Worm (Caenorhabditis elegans) whole organism, L3 larva: ENCODE measurements around the gene unc-69.

Experiments
- ama-1 ChIP-seq: fragments of 150-350 bp; optimal IDR thresholded peaks from 2 replicates; lab custom pipeline; 2018
- ceh-9 ChIP-seq: sonication (generic microtip); optimal IDR thresholded peaks from 2 replicates; lab custom pipeline; 2018; ENCODE audit warnings: missing biosample characterization, missing genetic modification characterization
- elt-2 ChIP-seq: sonication (generic microtip); optimal IDR thresholded peaks from 2 replicates; lab custom pipeline; 2016; ENCODE audit warnings: missing genetic modification reagents, mild to moderate bottlenecking, missing genetic modification characterization, missing compliant biosample characterization
- lin-15B ChIP-seq: fragments of 150-350 bp; optimal IDR thresholded peaks from 2 replicates; lab custom pipeline; 2014; ENCODE audit warnings: missing biosample characterization, missing genetic modification characterization
- mml-1 ChIP-seq: fragments of 150-350 bp; sonication (generic microtip); optimal IDR thresholded peaks from 3 replicates; lab custom pipeline; 2014; ENCODE audit warnings: missing biosample characterization, missing genetic modification characterization
- nhr-28 ChIP-seq: fragments of 150-350 bp; optimal IDR thresholded peaks from 2 replicates; lab custom pipeline; 2014; ENCODE audit warnings: missing biosample characterization, missing genetic modification characterization
- nhr-43 ChIP-seq: sonication (generic microtip); optimal IDR thresholded peaks from 2 replicates; lab custom pipeline; 2016; ENCODE audit warnings: mild to moderate bottlenecking, missing genetic modification characterization, missing compliant biosample characterization; ENCODE audit not compliant: poor library complexity, severe bottlenecking
- pqm-1 ChIP-seq: fragments of 150-350 bp; optimal IDR thresholded peaks from 2 replicates; lab custom pipeline; 2017; ENCODE audit warnings: missing biosample characterization, missing genetic modification characterization, inconsistent platforms
- unc-39 ChIP-seq: sonication (generic microtip); optimal IDR thresholded peaks from 4 replicates; lab custom pipeline; 2017; ENCODE audit warnings: missing biosample characterization, missing genetic modification characterization
- ztf-4 ChIP-seq: fragments of 150-350 bp; optimal IDR thresholded peaks from 2 replicates; lab custom pipeline; 2014; ENCODE audit warnings: missing biosample characterization, missing genetic modification characterization

DNA sequence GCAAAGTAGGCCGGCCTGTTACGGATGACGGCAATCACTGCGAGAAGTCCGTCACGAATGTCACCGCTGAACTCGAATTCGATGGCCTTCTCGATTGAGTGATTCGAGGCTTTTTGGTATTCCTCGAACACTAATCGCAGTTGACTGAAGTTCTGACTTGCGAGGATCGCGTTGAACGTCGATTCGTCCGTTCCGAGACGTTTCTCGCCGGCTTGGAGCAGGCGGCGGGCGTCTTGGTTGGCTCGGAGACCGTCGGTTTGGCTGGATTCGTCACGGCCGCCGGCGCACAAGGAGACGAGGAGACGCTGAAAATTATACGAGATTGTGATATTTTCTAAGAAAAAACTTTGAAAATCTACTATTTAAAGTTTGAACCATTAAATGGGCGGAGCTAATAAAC, 7.6 kb downstream of the unc-69 start:
- no peak for TF ChIP-seq pqm-1 (tag; lab: Kevin White, UChicago)
- TF ChIP-seq nhr-28 (tag; lab: Kevin White, UChicago): no peak
- TF ChIP-seq nhr-43 (tag; lab: Kevin White, UChicago): no peak
- TF ChIP-seq lin-15B (tag; lab: Kevin White, UChicago): no peak
- no peak for TF ChIP-seq ceh-9 (tag; lab: Kevin White, UChicago)
- TF ChIP-seq unc-39: no peak
- no peak for TF ChIP-seq ztf-4
- TF ChIP-seq elt-2 (tag; lab: Kevin White, UChicago): no peak
- TF ChIP-seq mml-1 (tag; lab: Kevin White, UChicago): no peak
- TF ChIP-seq ama-1 (lab: Kevin White, UChicago): no peak
